Worm (Caenorhabditis elegans) whole organism, L2 larva: ENCODE data around the gene F54H5.3.

ENCODE experiments used
- C34F6.9 ChIP-seq: fragments of 150-350 bp; optimal IDR thresholded peaks from 2 replicates; lab custom pipeline; 2014; ENCODE audit warnings: missing biosample characterization, missing genetic modification characterization
- F13H6.1 ChIP-seq: sonication (generic microtip); optimal IDR thresholded peaks from 2 replicates; lab custom pipeline; 2016; ENCODE audit warnings: missing genetic modification characterization, missing compliant biosample characterization
- Y55F3AM.14 ChIP-seq: fragments of 200-800 bp; sonication (Bioruptor generic); optimal IDR thresholded peaks from 2 replicates; lab custom pipeline; 2018; ENCODE audit warnings: mild to moderate bottlenecking, missing genetic modification characterization, missing compliant biosample characterization
- ZK546.5 ChIP-seq: sonication (generic microtip); optimal IDR thresholded peaks from 2 replicates; lab custom pipeline; 2017; ENCODE audit warnings: missing biosample characterization, missing genetic modification characterization
- aly-2 ChIP-seq: fragments of 150-350 bp; optimal IDR thresholded peaks from 2 replicates; lab custom pipeline; 2014; ENCODE audit warnings: missing biosample characterization, missing genetic modification characterization
- blmp-1 ChIP-seq: sonication (generic microtip); optimal IDR thresholded peaks from 2 replicates; lab custom pipeline; 2017; ENCODE audit warnings: missing genetic modification characterization, mild to moderate bottlenecking, missing compliant biosample characterization, antibody characterized with exemption, moderate library complexity; ENCODE audit not compliant: insufficient read depth
- ceh-82 ChIP-seq: fragments of 150-350 bp; optimal IDR thresholded peaks from 2 replicates; lab custom pipeline; 2014; ENCODE audit warnings: missing biosample characterization, missing genetic modification characterization
- crh-2 ChIP-seq: sonication (generic microtip); optimal IDR thresholded peaks from 2 replicates; lab custom pipeline; 2017; ENCODE audit warnings: missing biosample characterization, missing genetic modification characterization
- dmd-4 ChIP-seq: sonication (generic microtip); optimal IDR thresholded peaks from 2 replicates; lab custom pipeline; 2017; ENCODE audit warnings: missing biosample characterization, missing genetic modification characterization
- egl-27 ChIP-seq: sonication (generic microtip); optimal IDR thresholded peaks from 3 replicates; lab custom pipeline; 2017; ENCODE audit warnings: missing biosample characterization, missing genetic modification reagents, missing genetic modification characterization
- elt-1 ChIP-seq: fragments of 150-350 bp; optimal IDR thresholded peaks from 2 replicates; lab custom pipeline; 2014; ENCODE audit warnings: missing biosample characterization, missing genetic modification characterization
- fos-1 ChIP-seq: fragments of 150-350 bp; optimal IDR thresholded peaks from 2 replicates; lab custom pipeline; 2014; ENCODE audit warnings: missing biosample characterization, missing genetic modification characterization
- gmeb-1 ChIP-seq: fragments of 150-350 bp; optimal IDR thresholded peaks from 2 replicates; lab custom pipeline; 2014; ENCODE audit warnings: missing biosample characterization, missing genetic modification characterization
- lin-11 ChIP-seq: fragments of 150-350 bp; sonication (generic microtip); optimal IDR thresholded peaks from 2 replicates; lab custom pipeline; 2014; ENCODE audit warnings: missing biosample characterization, missing genetic modification characterization, inconsistent platforms, mixed read lengths
- lin-13 ChIP-seq: fragments of 150-350 bp; optimal IDR thresholded peaks from 2 replicates; lab custom pipeline; 2014; ENCODE audit warnings: missing biosample characterization, missing genetic modification reagents, missing genetic modification characterization
- lin-39 ChIP-seq: fragments of 150-350 bp; optimal IDR thresholded peaks from 2 replicates; lab custom pipeline; 2014; ENCODE audit warnings: missing biosample characterization, missing genetic modification reagents, missing genetic modification characterization
- lsy-2 ChIP-seq, 2 experiments: fragments of 150-350 bp in 1 of 2; sonication (generic microtip) in 1 of 2; optimal IDR thresholded peaks; 2 replicates each; lab custom pipeline; 2014 to 2017; ENCODE audit warnings: missing biosample characterization in 2 of 2, missing genetic modification characterization in 2 of 2
- mab-5 ChIP-seq: fragments of 150-350 bp; optimal IDR thresholded peaks from 2 replicates; lab custom pipeline; 2014; ENCODE audit warnings: missing biosample characterization, missing genetic modification characterization
- mbf-1 ChIP-seq: sonication (generic microtip); optimal IDR thresholded peaks from 2 replicates; lab custom pipeline; 2017; ENCODE audit warnings: missing biosample characterization, missing genetic modification characterization
- mdl-1 ChIP-seq, 2 experiments: fragments of 150-350 bp in 1 of 2; sonication (generic microtip) in 1 of 2; optimal IDR thresholded peaks; 2 replicates each; lab custom pipeline; 2017; ENCODE audit warnings: missing biosample characterization in 2 of 2, missing genetic modification characterization in 2 of 2
- nhr-10 ChIP-seq: sonication (generic microtip); optimal IDR thresholded peaks from 2 replicates; lab custom pipeline; 2017; ENCODE audit warnings: missing biosample characterization, missing genetic modification characterization
- nhr-129 ChIP-seq: fragments of 150-350 bp; optimal IDR thresholded peaks from 2 replicates; lab custom pipeline; 2014; ENCODE audit warnings: missing biosample characterization, missing genetic modification characterization
- nhr-21 ChIP-seq: fragments of 150-350 bp; optimal IDR thresholded peaks from 2 replicates; lab custom pipeline; 2014; ENCODE audit warnings: missing biosample characterization, missing genetic modification characterization
- nhr-23 ChIP-seq: fragments of 150-350 bp; optimal IDR thresholded peaks from 2 replicates; lab custom pipeline; 2014; ENCODE audit warnings: missing biosample characterization, missing genetic modification reagents, missing genetic modification characterization
- nhr-237 ChIP-seq: fragments of 150-350 bp; optimal IDR thresholded peaks from 2 replicates; lab custom pipeline; 2014; ENCODE audit warnings: missing biosample characterization, missing genetic modification characterization
- nhr-25 ChIP-seq: fragments of 150-350 bp; sonication (generic microtip); optimal IDR thresholded peaks from 3 replicates; lab custom pipeline; 2014; ENCODE audit warnings: missing biosample characterization, missing genetic modification characterization
- nhr-77 ChIP-seq: fragments of 150-350 bp; optimal IDR thresholded peaks from 2 replicates; lab custom pipeline; 2014; ENCODE audit warnings: missing biosample characterization, missing genetic modification characterization
- peb-1 ChIP-seq: fragments of 150-350 bp; optimal IDR thresholded peaks from 2 replicates; lab custom pipeline; 2014; ENCODE audit warnings: missing biosample characterization, missing genetic modification characterization
- skn-1 ChIP-seq: sonication (generic microtip); optimal IDR thresholded peaks from 2 replicates; lab custom pipeline; 2017; ENCODE audit warnings: missing biosample characterization, missing genetic modification characterization
- sma-3 ChIP-seq: sonication (generic microtip); optimal IDR thresholded peaks from 2 replicates; lab custom pipeline; 2016; ENCODE audit warnings: missing genetic modification reagents, missing genetic modification characterization, missing compliant biosample characterization
- sma-9 ChIP-seq, 2 experiments: fragments of 150-350 bp in 1 of 2; sonication (generic microtip) in 1 of 2; optimal IDR thresholded peaks; 2 replicates each; lab custom pipeline; 2014 to 2016; ENCODE audit warnings: missing genetic modification characterization in 2 of 2, mild to moderate bottlenecking in 1 of 2, missing biosample characterization in 1 of 2, missing compliant biosample characterization in 1 of 2, missing genetic modification reagents in 1 of 2, moderate library complexity in 1 of 2
- snpc-4 ChIP-seq: fragments of 150-350 bp; optimal IDR thresholded peaks from 2 replicates; lab custom pipeline; 2014; ENCODE audit warnings: missing biosample characterization, missing genetic modification characterization
- unc-55 ChIP-seq: fragments of 150-350 bp; sonication (generic microtip); optimal IDR thresholded peaks from 3 replicates; lab custom pipeline; 2014; ENCODE audit warnings: missing biosample characterization, missing genetic modification reagents, missing genetic modification characterization
- unc-62 ChIP-seq: fragments of 150-350 bp; optimal IDR thresholded peaks from 2 replicates; lab custom pipeline; 2014; ENCODE audit warnings: missing biosample characterization, missing genetic modification reagents, missing genetic modification characterization
- ztf-11 ChIP-seq: sonication (generic microtip); optimal IDR thresholded peaks from 2 replicates; lab custom pipeline; 2017; ENCODE audit warnings: missing biosample characterization, missing genetic modification characterization
- ztf-4 ChIP-seq: fragments of 150-350 bp; optimal IDR thresholded peaks from 2 replicates; lab custom pipeline; 2014; ENCODE audit warnings: missing biosample characterization, missing genetic modification characterization

Gene F54H5.3

DNA sequence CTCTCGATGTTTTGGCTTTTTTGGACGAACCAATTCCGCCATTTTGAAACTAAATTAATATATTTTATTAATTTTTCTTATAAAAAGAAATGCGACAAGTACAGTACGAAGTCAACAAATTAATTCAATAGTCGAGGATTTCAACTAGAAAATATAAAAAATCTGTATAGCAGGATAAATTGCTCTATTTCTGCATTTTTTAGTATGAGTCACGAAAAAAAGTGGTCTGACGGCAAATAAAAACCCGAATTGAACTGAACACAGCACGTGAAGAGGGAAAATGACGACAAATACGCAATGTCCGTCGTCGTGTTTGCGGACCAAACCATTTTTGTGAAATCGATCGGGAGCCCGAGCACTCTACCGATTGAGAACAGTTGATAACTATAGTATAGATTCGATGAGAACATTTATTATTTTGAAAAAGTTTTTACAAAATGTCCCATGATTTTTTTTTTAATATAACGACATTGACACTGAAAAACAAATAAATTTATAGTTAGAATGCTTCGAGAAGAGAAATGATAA, 12.6 kb upstream of the F54H5.3 start, which contains the start of gene epg-5:
Gene epg-5 (minus strand): TSS at position 51 of the 528 bp plus-strand sequence.
- TF ChIP-seq lsy-2 (tag; optimal IDR thresholded peaks at IDR 0.05; lab: Kevin White, UChicago) (peak in 1 of 2 experiments; percentile 61), gmeb-1 (tag; lab: Kevin White, UChicago) (no peak), aly-2 (tag; lab: Kevin White, UChicago) (no peak), nhr-129 (tag; lab: Kevin White, UChicago) (peak; percentile 59), C34F6.9 (tag; lab: Kevin White, UChicago) (peak; percentile 67), F13H6.1 (tag; lab: Kevin White, UChicago) (no peak), mdl-1 (tag; optimal IDR thresholded peaks at IDR 0.05; lab: Kevin White, UChicago) (peak in 1 of 2 experiments; percentile 19), lin-11 (peak; percentile 6), nhr-23 (tag; lab: Kevin White, UChicago) (no peak), fos-1 (tag; lab: Kevin White, UChicago) (peak; percentile 47)

DNA sequence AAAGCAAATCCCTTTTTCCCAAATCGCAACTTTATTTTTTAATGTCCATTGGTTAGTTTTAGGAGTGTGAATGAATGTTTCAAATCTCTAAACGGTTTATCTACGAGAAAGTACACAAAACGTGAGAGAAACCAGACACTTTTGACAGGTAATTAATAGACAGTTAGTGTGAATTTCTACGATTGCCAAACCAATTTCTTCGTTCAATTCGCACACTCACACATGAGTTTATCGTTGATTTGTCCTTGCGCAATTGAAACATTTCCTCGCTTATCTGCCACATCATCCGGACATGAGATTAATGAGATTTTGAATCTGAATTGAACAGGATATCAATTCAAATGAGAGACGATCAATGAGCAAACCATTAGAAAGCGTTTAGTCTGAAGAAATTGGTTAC, 11.7 kb upstream of the F54H5.3 start:
- TF ChIP-seq lsy-2 (tag; optimal IDR thresholded peaks at IDR 0.05; lab: Kevin White, UChicago) (no peak), elt-1 (tag; lab: Kevin White, UChicago) (no peak), sma-3 (GFP tag; lab: Kevin White, UChicago) (no peak), nhr-23 (tag; lab: Kevin White, UChicago) (no peak), mbf-1 (no peak), peb-1 (no peak), unc-62 (GFP tag; lab: Kevin White, UChicago) (no peak), lin-39 (tag; lab: Kevin White, UChicago) (no peak), skn-1 (tag; lab: Kevin White, UChicago) (no peak)
- TF ChIP-seq, all 48 proteins: peak for 0

DNA sequence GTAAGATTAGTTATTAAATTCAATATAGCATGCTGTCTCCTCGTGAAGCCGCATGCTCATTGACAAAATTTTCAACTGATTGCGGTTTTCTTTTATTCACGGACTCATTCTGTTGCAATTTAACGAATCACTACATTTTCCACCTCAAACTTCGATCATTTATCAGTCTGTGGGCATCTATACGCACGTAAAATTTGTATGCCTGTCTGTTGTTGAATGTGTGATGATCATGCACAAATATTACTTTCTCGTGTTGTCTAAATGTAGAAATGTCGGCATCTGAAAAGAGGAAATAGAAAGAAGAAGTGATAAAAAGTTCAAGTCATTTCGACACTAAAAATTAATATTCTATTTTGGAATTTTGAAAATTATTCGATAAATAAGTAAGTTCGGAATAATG, 9.4 kb upstream of the F54H5.3 start:
- TF ChIP-seq C34F6.9 (tag; lab: Kevin White, UChicago) (no peak), blmp-1 (tag; lab: Kevin White, UChicago) (no peak), unc-62 (GFP tag; lab: Kevin White, UChicago) (no peak), mbf-1 (no peak), fos-1 (tag; lab: Kevin White, UChicago) (peak; percentile 87), gmeb-1 (tag; lab: Kevin White, UChicago) (no peak), mab-5 (tag; lab: Kevin White, UChicago) (no peak), lin-39 (tag; lab: Kevin White, UChicago) (no peak), mdl-1 (tag; optimal IDR thresholded peaks at IDR 0.05; lab: Kevin White, UChicago) (no peak), lin-13 (GFP tag; lab: Kevin White, UChicago) (no peak), unc-55 (no peak), ceh-82 (no peak), nhr-25 (no peak), nhr-237 (no peak), ztf-11 (tag; lab: Kevin White, UChicago) (no peak), snpc-4 (tag; lab: Kevin White, UChicago) (no peak), lsy-2 (tag; optimal IDR thresholded peaks at IDR 0.05; lab: Kevin White, UChicago) (no peak), nhr-10 (tag; lab: Kevin White, UChicago) (no peak), sma-3 (GFP tag; lab: Kevin White, UChicago) (no peak), crh-2 (tag; lab: Kevin White, UChicago) (peak; percentile 48), ztf-4 (tag; lab: Kevin White, UChicago) (no peak), F13H6.1 (tag; lab: Kevin White, UChicago) (peak; percentile 3), sma-9 (GFP tag; optimal IDR thresholded peaks at IDR 0.05; lab: Kevin White, UChicago) (peak; percentile 22), sma-9 (tag; optimal IDR thresholded peaks at IDR 0.05; lab: Kevin White, UChicago) (no peak), dmd-4 (tag; lab: Kevin White, UChicago) (no peak), ZK546.5 (tag; lab: Kevin White, UChicago) (no peak), lin-11 (no peak), nhr-23 (tag; lab: Kevin White, UChicago) (no peak), egl-27 (tag; lab: Kevin White, UChicago) (no peak), Y55F3AM.14 (GFP tag; lab: Kevin White, UChicago) (no peak), nhr-21 (no peak)

DNA sequence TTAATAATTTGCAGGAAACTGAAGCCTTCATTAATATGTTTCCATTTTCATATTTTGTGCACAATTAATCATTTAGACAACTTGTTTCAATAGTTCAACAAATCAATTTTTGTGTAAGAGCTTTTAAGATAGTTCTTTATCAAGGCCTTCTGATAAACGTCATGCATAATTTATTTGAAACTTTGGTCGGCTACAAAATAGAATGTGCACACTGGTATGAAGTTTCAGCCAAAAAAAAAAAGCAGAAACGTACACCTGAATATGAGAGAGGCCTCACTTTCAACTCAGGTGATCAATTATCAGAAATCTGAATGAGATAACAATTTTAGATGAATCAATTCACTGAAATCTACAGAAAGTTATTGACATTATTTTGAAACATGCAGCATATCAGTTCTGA, 7.5 kb upstream of the F54H5.3 start:
- TF ChIP-seq fos-1 (tag; lab: Kevin White, UChicago) (peak; percentile 18), nhr-77 (no peak)
- TF ChIP-seq, all 48 proteins: peak for 1
